Fruit fly (Drosophila melanogaster): ENCODE data around the gene ppk27.
A peak's percentile ranks its signal among the peaks of the same experiment; 100 is the strongest.

ppk27 gene

dm6 chr3L:3785688-3786087, 30.7 kb upstream of the ppk27 start (continued):
- TF ChIP-seq ci (GFP tag; IDR thresholded peaks at IDR 0.05) (peak; percentile 72; the same call in 2 of the 3 replicates), Dbx (GFP tag; IDR thresholded peaks at IDR 0.05) (no peak), lab (GFP tag; optimal IDR thresholded peaks at IDR 0.05) (peak; percentile 12), YL-1 (GFP tag; optimal IDR thresholded peaks at IDR 0.05) (no peak), CG14441 (GFP tag; IDR thresholded peaks at IDR 0.05) (peak; percentile 71), fd64A (GFP tag; optimal IDR thresholded peaks at IDR 0.05) (no peak), CG7786 (GFP tag; optimal IDR thresholded peaks at IDR 0.05) (peak; percentile 25), gce (GFP tag; IDR thresholded peaks at IDR 0.05) (0 out of 3 replicates have a peak, but pooled peaks have one; percentile 46), gsb (GFP tag; IDR thresholded peaks at IDR 0.05) (no peak), en (GFP tag; optimal IDR thresholded peaks at IDR 0.05) (no peak), bsh (GFP tag; optimal IDR thresholded peaks at IDR 0.05) (peak in 1 of 2 experiments; percentile 54), trh (GFP tag; optimal IDR thresholded peaks at IDR 0.05) (no peak), onecut (GFP tag; IDR thresholded peaks at IDR 0.05) (peak; percentile 40), Dip3 (GFP tag; optimal IDR thresholded peaks at IDR 0.05) (no peak), CG6813 (GFP tag; optimal IDR thresholded peaks at IDR 0.05) (no peak), CG32767 (GFP tag; IDR thresholded peaks at IDR 0.05) (no peak), E2f1 (GFP tag; IDR thresholded peaks at IDR 0.05) (peak; percentile 61), CG3065 (GFP tag; optimal IDR thresholded peaks at IDR 0.05) (no peak), HLHmδ (GFP tag; optimal IDR thresholded peaks at IDR 0.05) (no peak), chinmo (GFP tag; IDR thresholded peaks at IDR 0.05; ENCODE audit: partially characterized antibody) (0 out of 4 replicates have a peak, but pooled peaks have one; percentile 43), al (GFP tag; IDR thresholded peaks at IDR 0.05) (no peak), Med (GFP tag) (peak; percentile 78), chm (GFP tag; IDR thresholded peaks at IDR 0.05) (peak; percentile 10; the same call in 1 of the 2 replicates), Hr51 (GFP tag; optimal IDR thresholded peaks at IDR 0.05) (peak in 1 of 2 experiments; percentile 19), CG8290 (GFP tag; optimal IDR thresholded peaks at IDR 0.05) (no peak), CG8290 (tag; optimal IDR thresholded peaks at IDR 0.05) (peak in 1 of 2 experiments; percentile 7), CG17829 (tag; optimal IDR thresholded peaks at IDR 0.05) (peak; percentile 19), CG10366 (GFP tag; IDR thresholded peaks at IDR 0.05) (peak; percentile 24; the same call in 1 of the 2 replicates), Mrtf (GFP tag; IDR thresholded peaks at IDR 0.05) (no peak), CG2116 (GFP tag; optimal IDR thresholded peaks at IDR 0.05) (no peak), CG1832 (GFP tag; optimal IDR thresholded peaks at IDR 0.05) (no peak), Myb (GFP tag; optimal IDR thresholded peaks at IDR 0.05) (no peak), CG13123 (GFP tag; optimal IDR thresholded peaks at IDR 0.05) (no peak), CG2678 (tag; optimal IDR thresholded peaks at IDR 0.05) (peak; percentile 19), CG18476 (GFP tag; optimal IDR thresholded peaks at IDR 0.05) (no peak), CG10267 (tag; optimal IDR thresholded peaks at IDR 0.05) (no peak), Kr (GFP tag; optimal IDR thresholded peaks at IDR 0.05) (no peak), phol (tag; optimal IDR thresholded peaks at IDR 0.05) (peak; percentile 27), CG8478 (optimal IDR thresholded peaks at IDR 0.05) (no peak), z (GFP tag; IDR thresholded peaks at IDR 0.05) (no peak), CG7839 (tag; optimal IDR thresholded peaks at IDR 0.05) (peak; percentile 43), gsb-n (tag; optimal IDR thresholded peaks at IDR 0.05) (no peak), bab2 (GFP tag; optimal IDR thresholded peaks at IDR 0.05) (peak; percentile 6), Max (GFP tag; optimal IDR thresholded peaks at IDR 0.05) (no peak), run (tag; optimal IDR thresholded peaks at IDR 0.05) (no peak), pfk (GFP tag; optimal IDR thresholded peaks at IDR 0.05) (no peak), tx (GFP tag; optimal IDR thresholded peaks at IDR 0.05) (no peak), CG31365 (tag; optimal IDR thresholded peaks at IDR 0.05) (no peak), mirr (GFP tag; optimal IDR thresholded peaks at IDR 0.05) (no peak), CG8388 (GFP tag; optimal IDR thresholded peaks at IDR 0.05) (peak; percentile 19), bowl (GFP tag; IDR thresholded peaks at IDR 0.05) (no peak), Sry-β (GFP tag; optimal IDR thresholded peaks at IDR 0.05) (no peak)
